Worm (Caenorhabditis elegans) whole organism, early embryonic: ENCODE data around the gene F11E6.10.

ENCODE experiments used
- ama-1 ChIP-seq: fragments of 150-350 bp; optimal IDR thresholded peaks from 2 replicates; lab custom pipeline; 2014
- hmbx-1 ChIP-seq: sonication (generic microtip); optimal IDR thresholded peaks from 2 replicates; lab custom pipeline; 2016; ENCODE audit warnings: mild to moderate bottlenecking, missing genetic modification characterization, missing compliant biosample characterization
- hnd-1 ChIP-seq: sonication (generic microtip); optimal IDR thresholded peaks from 2 replicates; lab custom pipeline; 2016; ENCODE audit warnings: missing genetic modification characterization, missing compliant biosample characterization
- scrt-1 ChIP-seq: fragments of 200-800 bp; sonication (Bioruptor generic); IDR thresholded peaks from 2 replicates; pipeline ENCODE4 v1.3.6; 2022; ENCODE audit warnings: missing genetic modification characterization, missing compliant biosample characterization

- TF ChIP-seq hmbx-1 (tag; lab: Kevin White, UChicago) (no peak), hnd-1 (tag; lab: Kevin White, UChicago) (no peak), scrt-1 (GFP tag; lab: Robert Waterston, UW) (no peak), ama-1 (lab: Kevin White, UChicago) (no peak)
These were observed 9.0 kb upstream of the F11E6.10 start, which contains the start of gene epic-1 for ce11 chrIV:17471870-17472459.
